Fruit fly (Drosophila melanogaster) whole organism, prepupa: ENCODE results near the gene GILT2.

Experiments
- CG1621 ChIP-seq: fragments of 200-800 bp; sonication (Bioruptor generic); optimal IDR thresholded peaks from 3 replicates; lab custom pipeline; 2018; ENCODE audit warnings: missing biosample characterization, mild to moderate bottlenecking, missing genetic modification characterization
- CG31627 ChIP-seq: fragments of 200-800 bp; sonication (Bioruptor generic); optimal IDR thresholded peaks from 3 replicates; lab custom pipeline; 2016; ENCODE audit warnings: missing biosample characterization, missing genetic modification characterization
- CG32006 ChIP-seq: fragments of 200-800 bp; sonication (Bioruptor generic); optimal IDR thresholded peaks from 3 replicates; lab custom pipeline; 2017; ENCODE audit warnings: missing biosample characterization, mild to moderate bottlenecking, missing genetic modification characterization
- CG3919 ChIP-seq: fragments of 200-800 bp; sonication (Bioruptor generic); optimal IDR thresholded peaks from 3 replicates; lab custom pipeline; 2016; ENCODE audit warnings: missing biosample characterization, missing genetic modification characterization
- CG6854 ChIP-seq: fragments of 200-800 bp; sonication (Bioruptor generic); optimal IDR thresholded peaks from 2 replicates; lab custom pipeline; 2017; ENCODE audit warnings: missing biosample characterization, mild to moderate bottlenecking, missing genetic modification characterization
- CG7368 ChIP-seq: fragments of 200-800 bp; sonication (Bioruptor generic); optimal IDR thresholded peaks from 3 replicates; lab custom pipeline; 2016; ENCODE audit warnings: missing biosample characterization, missing genetic modification characterization
- Ets96B ChIP-seq: fragments of 200-800 bp; optimal IDR thresholded peaks from 2 replicates; lab custom pipeline; 2019; ENCODE audit warnings: missing biosample characterization, mild to moderate bottlenecking, missing genetic modification characterization, moderate library complexity
- Hr4 ChIP-seq: fragments of 200-800 bp; sonication (Bioruptor generic); optimal IDR thresholded peaks from 3 replicates; lab custom pipeline; 2016; ENCODE audit warnings: missing biosample characterization, missing genetic modification characterization
- Lpt ChIP-seq: fragments of 200-800 bp; sonication (Bioruptor generic); optimal IDR thresholded peaks from 3 replicates; lab custom pipeline; 2016; ENCODE audit warnings: missing biosample characterization, missing genetic modification characterization
- Smox ChIP-seq: fragments of 200-800 bp; sonication (Bioruptor generic); optimal IDR thresholded peaks from 3 replicates; lab custom pipeline; 2016; ENCODE audit warnings: missing biosample characterization, missing genetic modification characterization
- Sox15 ChIP-seq: fragments of 200-800 bp; sonication (Bioruptor generic); optimal IDR thresholded peaks from 3 replicates; lab custom pipeline; 2016; ENCODE audit warnings: missing biosample characterization, missing genetic modification characterization
- dsx ChIP-seq: fragments of 200-800 bp; optimal IDR thresholded peaks from 3 replicates; lab custom pipeline; 2019; ENCODE audit warnings: missing biosample characterization, mild to moderate bottlenecking, missing genetic modification characterization, moderate library complexity; ENCODE audit not compliant: poor library complexity, severe bottlenecking
- net ChIP-seq: fragments of 200-800 bp; sonication (Bioruptor generic); optimal IDR thresholded peaks from 3 replicates; lab custom pipeline; 2016; ENCODE audit warnings: missing biosample characterization, missing genetic modification characterization

- TF ChIP-seq Ets96B (no peak), CG3919 (GFP tag; lab: Kevin White, UChicago) (no peak), CG32006 (GFP tag; lab: Kevin White, UChicago) (no peak), CG7368 (GFP tag; lab: Kevin White, UChicago) (no peak), Hr4 (GFP tag; lab: Kevin White, UChicago) (no peak), Sox15 (GFP tag; lab: Kevin White, UChicago) (no peak), CG6854 (GFP tag; lab: Kevin White, UChicago) (no peak), CG31627 (GFP tag; lab: Kevin White, UChicago) (no peak), Smox (GFP tag; lab: Kevin White, UChicago) (no peak), CG1621 (tag; lab: Kevin White, UChicago) (no peak), net (GFP tag; lab: Kevin White, UChicago) (no peak), dsx (GFP tag; lab: Kevin White, UChicago) (no peak), Lpt (GFP tag; lab: Kevin White, UChicago) (no peak)
Observed at dm6 chr3R:23666672-23667211, 12.0 kb upstream of the GILT2 start.
